Worm (Caenorhabditis elegans) whole organism, L2 larva: ENCODE data around the gene szy-2.

Source experiments
- ama-1 ChIP-seq: fragments of 150-350 bp; optimal IDR thresholded peaks from 2 replicates; lab custom pipeline; 2018; ENCODE audit warnings: inconsistent platforms
- egl-27 ChIP-seq: sonication (generic microtip); optimal IDR thresholded peaks from 3 replicates; lab custom pipeline; 2017; ENCODE audit warnings: missing biosample characterization, missing genetic modification reagents, missing genetic modification characterization
- elt-3 ChIP-seq: sonication (generic microtip); optimal IDR thresholded peaks from 2 replicates; lab custom pipeline; 2017; ENCODE audit warnings: missing biosample characterization, missing genetic modification characterization
- lin-39 ChIP-seq: fragments of 150-350 bp; optimal IDR thresholded peaks from 2 replicates; lab custom pipeline; 2014; ENCODE audit warnings: missing biosample characterization, missing genetic modification reagents, missing genetic modification characterization
- nhr-77 ChIP-seq: fragments of 150-350 bp; optimal IDR thresholded peaks from 2 replicates; lab custom pipeline; 2014; ENCODE audit warnings: missing biosample characterization, missing genetic modification characterization
- skn-1 ChIP-seq: sonication (generic microtip); optimal IDR thresholded peaks from 2 replicates; lab custom pipeline; 2017; ENCODE audit warnings: missing biosample characterization, missing genetic modification characterization
- sma-3 ChIP-seq: sonication (generic microtip); optimal IDR thresholded peaks from 2 replicates; lab custom pipeline; 2016; ENCODE audit warnings: missing genetic modification reagents, missing genetic modification characterization, missing compliant biosample characterization
- snpc-4 ChIP-seq: fragments of 150-350 bp; optimal IDR thresholded peaks from 2 replicates; lab custom pipeline; 2014; ENCODE audit warnings: missing biosample characterization, missing genetic modification characterization
- unc-55 ChIP-seq: fragments of 150-350 bp; sonication (generic microtip); optimal IDR thresholded peaks from 3 replicates; lab custom pipeline; 2014; ENCODE audit warnings: missing biosample characterization, missing genetic modification reagents, missing genetic modification characterization
- ztf-11 ChIP-seq: sonication (generic microtip); optimal IDR thresholded peaks from 2 replicates; lab custom pipeline; 2017; ENCODE audit warnings: missing biosample characterization, missing genetic modification characterization

DNA sequence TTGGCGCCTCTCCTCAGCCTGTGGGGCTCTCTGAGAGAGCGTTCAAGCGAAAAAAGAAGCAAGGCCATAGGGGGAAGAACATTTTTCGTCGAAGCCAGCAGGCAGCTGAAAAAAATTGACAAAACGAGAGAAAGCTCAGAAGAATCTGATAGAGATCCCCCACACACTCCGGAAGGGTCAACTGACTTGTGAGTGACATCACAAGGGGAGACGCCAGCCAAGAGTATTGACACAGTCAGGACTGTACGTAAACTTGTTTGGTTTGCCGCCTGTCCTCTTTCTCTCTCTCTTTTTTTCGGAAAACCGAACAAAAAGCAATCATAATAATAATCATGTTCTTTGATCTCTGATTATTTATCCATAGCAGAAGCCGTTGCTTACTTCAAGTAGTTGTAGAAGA, 1.8 kb upstream of the szy-2 start:
- TF ChIP-seq unc-55 (GFP tag; lab: Kevin White, UChicago): no peak
- no peak for TF ChIP-seq skn-1 (tag; lab: Kevin White, UChicago)
- TF ChIP-seq nhr-77 (tag; lab: Kevin White, UChicago): no peak
- TF ChIP-seq snpc-4 (tag; lab: Kevin White, UChicago): no peak
- no peak for TF ChIP-seq lin-39 (tag; lab: Kevin White, UChicago)
- TF ChIP-seq egl-27: no peak
- TF ChIP-seq elt-3 (tag; lab: Kevin White, UChicago): no peak
- no peak for TF ChIP-seq ztf-11 (tag; lab: Kevin White, UChicago)
- TF ChIP-seq sma-3: no peak
- TF ChIP-seq ama-1 (lab: Kevin White, UChicago): no peak
